Fruit fly (Drosophila melanogaster): ENCODE results near the gene CG31287.

dm6 chr3R:16253974-16254408, 50.8 kb downstream of the CG31287 start:
- TF ChIP-seq CG8478 (optimal IDR thresholded peaks at IDR 0.05) (no peak), CTCF (optimal IDR thresholded peaks at IDR 0.05) (no peak)
